Fruit fly (Drosophila melanogaster): ENCODE data around the gene Alms1b.

Alms1b gene

dm6 chrX:4666650-4667360 lies 36.1 kb upstream of the Alms1b start, which contains the start of gene CG3009 (continued):
- TF ChIP-seq luna (GFP tag; optimal IDR thresholded peaks at IDR 0.05) (peak; percentile 95), en (GFP tag; optimal IDR thresholded peaks at IDR 0.05) (peak; percentile 95), CG33557 (GFP tag; optimal IDR thresholded peaks at IDR 0.05) (peak; percentile 79), CG7271 (tag; optimal IDR thresholded peaks at IDR 0.05) (peak; percentile 35), grau (tag; optimal IDR thresholded peaks at IDR 0.05) (peak; percentile 96), gcm2 (GFP tag; optimal IDR thresholded peaks at IDR 0.05) (peak; percentile 95), CG13424 (tag; optimal IDR thresholded peaks at IDR 0.05) (peak; percentile 98), trh (GFP tag; optimal IDR thresholded peaks at IDR 0.05) (peak; percentile 88), CG3847 (GFP tag; IDR thresholded peaks at IDR 0.05) (peak; percentile 98), Mes4 (GFP tag; optimal IDR thresholded peaks at IDR 0.05) (peak; percentile 97), CG17829 (tag; optimal IDR thresholded peaks at IDR 0.05) (peak; percentile 96), mirr (GFP tag; optimal IDR thresholded peaks at IDR 0.05) (peak; percentile 97), CG2129 (GFP tag; IDR thresholded peaks at IDR 0.05; ENCODE audit: partially characterized antibody) (no peak), Fer3 (tag; optimal IDR thresholded peaks at IDR 0.05) (peak; percentile 96), HLH4C (GFP tag; IDR thresholded peaks at IDR 0.05; ENCODE audit: partially characterized antibody) (peak; percentile 36; the same call in 1 of the 3 replicates), D19A (tag; optimal IDR thresholded peaks at IDR 0.05) (peak; percentile 92), Myb (GFP tag; optimal IDR thresholded peaks at IDR 0.05) (peak; percentile 92), yki (optimal IDR thresholded peaks at IDR 0.05) (no peak), knrl (GFP tag; IDR thresholded peaks at IDR 0.05; ENCODE audit: partially characterized antibody) (peak; percentile 51; the same call in 1 of the 3 replicates), jing (GFP tag; optimal IDR thresholded peaks at IDR 0.05) (peak; percentile 96), CG17802 (tag; optimal IDR thresholded peaks at IDR 0.05) (peak; percentile 84), E2f2 (GFP tag; IDR thresholded peaks at IDR 0.05) (peak; percentile 84), amos (GFP tag; IDR thresholded peaks at IDR 0.05; ENCODE audit: partially characterized antibody) (peak; percentile 24; the same call in 1 of the 2 replicates), Nf-YA (GFP tag; IDR thresholded peaks at IDR 0.05) (peak; percentile 95), chm (GFP tag; IDR thresholded peaks at IDR 0.05) (peak; percentile 96), Rfx (GFP tag; IDR thresholded peaks at IDR 0.05) (peak; percentile 99), Dll (GFP tag; IDR thresholded peaks at IDR 0.05; ENCODE audit: partially characterized antibody) (no peak), sqz (GFP tag; optimal IDR thresholded peaks at IDR 0.05) (peak; percentile 99), Dip2 (GFP tag; IDR thresholded peaks at IDR 0.05) (peak; percentile 75), br (optimal IDR thresholded peaks at IDR 0.05) (no peak), Fer2 (tag; optimal IDR thresholded peaks at IDR 0.05) (peak; percentile 95), H15 (GFP tag; IDR thresholded peaks at IDR 0.05) (peak; percentile 94), Antp (GFP tag; optimal IDR thresholded peaks at IDR 0.05) (peak; percentile 99), Abd-B (GFP tag; optimal IDR thresholded peaks at IDR 0.05) (peak; percentile 95), disco-r (GFP tag; optimal IDR thresholded peaks at IDR 0.05) (peak; percentile 97), CG9437 (GFP tag; optimal IDR thresholded peaks at IDR 0.05) (peak; percentile 88), Sry-β (GFP tag; optimal IDR thresholded peaks at IDR 0.05) (peak; percentile 28), CG7928 (GFP tag; optimal IDR thresholded peaks at IDR 0.05) (peak; percentile 79), Meics (GFP tag; optimal IDR thresholded peaks at IDR 0.05) (peak; percentile 98), CG3726 (GFP tag; IDR thresholded peaks at IDR 0.05) (peak; percentile 94), CG12391 (tag; optimal IDR thresholded peaks at IDR 0.05) (peak; percentile 96), CG5245 (GFP tag; optimal IDR thresholded peaks at IDR 0.05) (peak; percentile 95), onecut (GFP tag; IDR thresholded peaks at IDR 0.05) (peak; percentile 93), CG6854 (GFP tag; optimal IDR thresholded peaks at IDR 0.05) (peak; percentile 97), CG9932 (GFP tag; IDR thresholded peaks at IDR 0.05) (peak; percentile 99), CG4282 (GFP tag; optimal IDR thresholded peaks at IDR 0.05) (peak; percentile 96), CG6791 (GFP tag; IDR thresholded peaks at IDR 0.05; ENCODE audit: partially characterized antibody) (no peak), Ada2b (GFP tag; IDR thresholded peaks at IDR 0.05) (peak; percentile 98), Spps (tag; optimal IDR thresholded peaks at IDR 0.05) (peak; percentile 77), E2f1 (GFP tag; IDR thresholded peaks at IDR 0.05) (peak; percentile 97)
